Worm (Caenorhabditis elegans) whole organism, midembryonic: ENCODE measurements around the gene F54B8.1.

Experiments
- T22C8.4 ChIP-seq: fragments of 200-800 bp; sonication (Bioruptor generic); IDR thresholded peaks from 2 replicates; pipeline ENCODE4 v1.3.6; 2022; ENCODE audit warnings: missing genetic modification characterization, missing compliant biosample characterization
- cog-1 ChIP-seq: sonication (generic microtip); optimal IDR thresholded peaks from 2 replicates; lab custom pipeline; 2016; ENCODE audit warnings: missing genetic modification characterization, missing compliant biosample characterization
- flt-1 ChIP-seq: fragments of 200-800 bp; sonication (Bioruptor generic); IDR thresholded peaks from 2 replicates; pipeline ENCODE4 v1.3.6; 2022; ENCODE audit warnings: missing genetic modification characterization, missing compliant biosample characterization
- klf-2 ChIP-seq: fragments of 200-800 bp; sonication (Bioruptor generic); conservative IDR thresholded peaks from 2 replicates; pipeline ENCODE4 v1.3.6; 2022; ENCODE audit warnings: missing genetic modification reagents, missing genetic modification characterization, missing compliant biosample characterization
- med-1 ChIP-seq: sonication (generic microtip); optimal IDR thresholded peaks from 2 replicates; lab custom pipeline; 2017; ENCODE audit warnings: missing genetic modification characterization, mild to moderate bottlenecking, missing compliant biosample characterization, antibody characterized with exemption, missing genetic modification reagents; ENCODE audit not compliant: insufficient read depth
- ref-1 ChIP-seq: fragments of 200-800 bp; sonication (Bioruptor generic); conservative IDR thresholded peaks from 2 replicates; pipeline ENCODE4 v1.3.6; 2022; ENCODE audit warnings: missing genetic modification reagents, missing genetic modification characterization, missing compliant biosample characterization
- tab-1 ChIP-seq: fragments of 200-800 bp; sonication (Bioruptor generic); IDR thresholded peaks from 2 replicates; pipeline ENCODE4 v1.3.6; 2022; ENCODE audit warnings: missing genetic modification characterization, missing compliant biosample characterization
- ztf-23 ChIP-seq: fragments of 200-800 bp; sonication (Bioruptor generic); IDR thresholded peaks from 2 replicates; pipeline ENCODE4 v1.3.6; 2022; ENCODE audit warnings: missing genetic modification reagents, missing genetic modification characterization, missing compliant biosample characterization
- ztf-29 ChIP-seq: fragments of 200-800 bp; sonication (Bioruptor generic); IDR thresholded peaks from 2 replicates; pipeline ENCODE4 v1.3.6; 2022; ENCODE audit warnings: missing genetic modification reagents, missing genetic modification characterization, missing compliant biosample characterization

F54B8.1 gene

ce11 chrV:15810446-15810845 lies at the start of gene F54B8.1:
F54B8.1 (plus strand) TSS chrV:15810746.
- TF ChIP-seq tab-1 (GFP tag; lab: Robert Waterston, UW) = no peak
- no peak for TF ChIP-seq T22C8.4 (GFP tag; lab: Robert Waterston, UW)
- TF ChIP-seq ref-1 (GFP tag; lab: Robert Waterston, UW) = no peak
- TF ChIP-seq ztf-23 (GFP tag; lab: Robert Waterston, UW) = no peak

- TF ChIP-seq flt-1 (GFP tag; lab: Robert Waterston, UW) (peak; percentile 67; the same call in 1 of the 2 replicates), T22C8.4 (GFP tag; lab: Robert Waterston, UW) (no peak), ztf-23 (GFP tag; lab: Robert Waterston, UW) (0 out of 2 replicates have a peak, but pooled peaks have one; percentile 53), klf-2 (0 out of 2 replicates have a peak, but pooled peaks have one; percentile 54), tab-1 (GFP tag; lab: Robert Waterston, UW) (no peak), cog-1 (peak; percentile 38), med-1 (GFP tag; lab: Kevin White, UChicago) (no peak), ztf-29 (GFP tag; lab: Robert Waterston, UW) (no peak), ref-1 (GFP tag; lab: Robert Waterston, UW) (no peak)
Measured at ce11 chrV:15766122-15766594, 44.4 kb upstream of the F54B8.1 start, which contains the start of the genes haf-3 and F57A10.2. haf-3 (minus strand) TSS chrV:15766172. F57A10.2 (plus strand) TSS chrV:15766575.

- TF ChIP-seq flt-1 (GFP tag; lab: Robert Waterston, UW) (peak; percentile 39; the same call in 1 of the 2 replicates), ztf-23 (GFP tag; lab: Robert Waterston, UW) (0 out of 2 replicates have a peak, but pooled peaks have one; percentile 57), tab-1 (GFP tag; lab: Robert Waterston, UW) (peak; percentile 75), T22C8.4 (GFP tag; lab: Robert Waterston, UW) (peak; percentile 22; the same call in 1 of the 2 replicates), ref-1 (GFP tag; lab: Robert Waterston, UW) (0 out of 2 replicates have a peak, but pooled peaks have one; percentile 11)
Measured at ce11 chrV:15767385-15767784, 43.2 kb upstream of the F54B8.1 start.

ce11 chrV:15769072-15769471 lies 41.5 kb upstream of the F54B8.1 start, which contains the start of gene F57A10.4:
F57A10.4 (plus strand) TSS chrV:15769438.
- no peak for TF ChIP-seq cog-1
- TF ChIP-seq ref-1 (GFP tag; lab: Robert Waterston, UW) = no peak
- TF ChIP-seq med-1 (GFP tag; lab: Kevin White, UChicago) = no peak
- no peak for TF ChIP-seq klf-2
- TF ChIP-seq flt-1 (GFP tag; lab: Robert Waterston, UW) = no peak

ce11 chrV:15773141-15773540 lies 37.4 kb upstream of the F54B8.1 start, which contains the start of gene nhr-60:
nhr-60 (minus strand) TSS chrV:15773241.
- TF ChIP-seq ztf-29 (GFP tag; lab: Robert Waterston, UW) (no peak), T22C8.4 (GFP tag; lab: Robert Waterston, UW) (no peak), flt-1 (GFP tag; lab: Robert Waterston, UW) (no peak), ref-1 (GFP tag; lab: Robert Waterston, UW) (no peak), tab-1 (GFP tag; lab: Robert Waterston, UW) (no peak), ztf-23 (GFP tag; lab: Robert Waterston, UW) (no peak), cog-1 (no peak), klf-2 (no peak), med-1 (GFP tag; lab: Kevin White, UChicago) (no peak)

ce11 chrV:15773941-15774340 lies 36.6 kb upstream of the F54B8.1 start:
- no peak for TF ChIP-seq tab-1 (GFP tag; lab: Robert Waterston, UW)
- TF ChIP-seq cog-1 = no peak
- no peak for TF ChIP-seq ztf-23 (GFP tag; lab: Robert Waterston, UW)
- no peak for TF ChIP-seq flt-1 (GFP tag; lab: Robert Waterston, UW)
- no peak for TF ChIP-seq ref-1 (GFP tag; lab: Robert Waterston, UW)
- TF ChIP-seq med-1 (GFP tag; lab: Kevin White, UChicago) = no peak
- no peak for TF ChIP-seq klf-2
- no peak for TF ChIP-seq T22C8.4 (GFP tag; lab: Robert Waterston, UW)
- TF ChIP-seq ztf-29 (GFP tag; lab: Robert Waterston, UW) = no peak

ce11 chrV:15776651-15777050 lies 33.9 kb upstream of the F54B8.1 start, which contains the start of gene nhr-283:
nhr-283 (minus strand) TSS chrV:15776751.
- TF ChIP-seq ref-1 (GFP tag; lab: Robert Waterston, UW) = no peak
- TF ChIP-seq tab-1 (GFP tag; lab: Robert Waterston, UW) = no peak
- no peak for TF ChIP-seq med-1 (GFP tag; lab: Kevin White, UChicago)
- TF ChIP-seq T22C8.4 (GFP tag; lab: Robert Waterston, UW) = no peak
- TF ChIP-seq flt-1 (GFP tag; lab: Robert Waterston, UW) = no peak
- no peak for TF ChIP-seq ztf-29 (GFP tag; lab: Robert Waterston, UW)
- TF ChIP-seq cog-1 = no peak
- TF ChIP-seq ztf-23 (GFP tag; lab: Robert Waterston, UW) = no peak
- TF ChIP-seq klf-2 = no peak

- TF ChIP-seq cog-1 (no peak), ztf-29 (GFP tag; lab: Robert Waterston, UW) (no peak), klf-2 (no peak), ztf-23 (GFP tag; lab: Robert Waterston, UW) (no peak), flt-1 (GFP tag; lab: Robert Waterston, UW) (no peak)
Measured at ce11 chrV:15779128-15779729, 31.3 kb upstream of the F54B8.1 start, which contains the start of the genes nhr-285 and irld-52. nhr-285 (minus strand) TSS chrV:15779228. irld-52 (plus strand) TSS chrV:15779679.

ce11 chrV:15781086-15781485 lies 29.5 kb upstream of the F54B8.1 start, which contains the start of gene T26E4.2:
T26E4.2 (plus strand) TSS chrV:15781386.
- TF ChIP-seq ztf-23 (GFP tag; lab: Robert Waterston, UW) (no peak), tab-1 (GFP tag; lab: Robert Waterston, UW) (no peak), flt-1 (GFP tag; lab: Robert Waterston, UW) (no peak), ztf-29 (GFP tag; lab: Robert Waterston, UW) (no peak), ref-1 (GFP tag; lab: Robert Waterston, UW) (no peak), cog-1 (no peak), med-1 (GFP tag; lab: Kevin White, UChicago) (no peak), klf-2 (no peak), T22C8.4 (GFP tag; lab: Robert Waterston, UW) (no peak)
